Worm (Caenorhabditis elegans) whole organism, late embryonic: ENCODE measurements around the gene phf-30.

Experiments used
- C08G9.2 ChIP-seq: sonication (generic microtip); optimal IDR thresholded peaks from 2 replicates; lab custom pipeline; 2016; ENCODE audit warnings: mild to moderate bottlenecking, missing genetic modification characterization, moderate library complexity, missing compliant biosample characterization
- C38D4.7 ChIP-seq: fragments of 200-800 bp; sonication (Bioruptor generic); optimal IDR thresholded peaks from 2 replicates; lab custom pipeline; 2018; ENCODE audit warnings: mild to moderate bottlenecking, missing genetic modification characterization, moderate library complexity, missing compliant biosample characterization
- K02D7.2 ChIP-seq: sonication (generic microtip); optimal IDR thresholded peaks from 2 replicates; lab custom pipeline; 2017; ENCODE audit warnings: mild to moderate bottlenecking, missing genetic modification characterization, missing compliant biosample characterization
- ahr-1 ChIP-seq: sonication (generic microtip); optimal IDR thresholded peaks from 2 replicates; lab custom pipeline; 2016; ENCODE audit warnings: missing genetic modification characterization, missing compliant biosample characterization
- ceh-18 ChIP-seq: sonication (generic microtip); optimal IDR thresholded peaks from 2 replicates; lab custom pipeline; 2016; ENCODE audit warnings: missing genetic modification characterization, missing compliant biosample characterization
- ceh-19 ChIP-seq: fragments of 200-800 bp; sonication (Bioruptor generic); optimal IDR thresholded peaks from 2 replicates; lab custom pipeline; 2018; ENCODE audit warnings: mild to moderate bottlenecking, missing genetic modification characterization, missing compliant biosample characterization
- ceh-2 ChIP-seq: sonication (generic microtip); optimal IDR thresholded peaks from 2 replicates; lab custom pipeline; 2016; ENCODE audit warnings: missing genotype, missing genetic modification characterization, missing compliant biosample characterization
- ceh-24 ChIP-seq: sonication (generic microtip); optimal IDR thresholded peaks from 2 replicates; lab custom pipeline; 2016; ENCODE audit warnings: mild to moderate bottlenecking, missing genetic modification characterization, missing compliant biosample characterization
- ceh-31 ChIP-seq: sonication (generic microtip); optimal IDR thresholded peaks from 2 replicates; lab custom pipeline; 2016; ENCODE audit warnings: missing genetic modification characterization, missing compliant biosample characterization
- ceh-9 ChIP-seq: sonication (generic microtip); optimal IDR thresholded peaks from 2 replicates; lab custom pipeline; 2016; ENCODE audit warnings: mild to moderate bottlenecking, missing genetic modification characterization, inconsistent platforms, missing compliant biosample characterization
- che-1 ChIP-seq: sonication (generic microtip); optimal IDR thresholded peaks from 2 replicates; lab custom pipeline; 2016; ENCODE audit warnings: mild to moderate bottlenecking, missing genetic modification characterization, missing compliant biosample characterization
- dmd-4 ChIP-seq: sonication (generic microtip); optimal IDR thresholded peaks from 2 replicates; lab custom pipeline; 2016; ENCODE audit warnings: borderline replicate concordance, missing genetic modification characterization, missing compliant biosample characterization
- elt-2 ChIP-seq: sonication (generic microtip); optimal IDR thresholded peaks from 2 replicates; lab custom pipeline; 2016; ENCODE audit warnings: missing genetic modification reagents, missing genetic modification characterization, missing compliant biosample characterization
- elt-4 ChIP-seq: sonication (generic microtip); optimal IDR thresholded peaks from 2 replicates; lab custom pipeline; 2016; ENCODE audit warnings: missing genetic modification characterization, missing compliant biosample characterization
- ets-4 ChIP-seq: sonication (generic microtip); optimal IDR thresholded peaks from 2 replicates; lab custom pipeline; 2016; ENCODE audit warnings: missing genetic modification characterization, missing compliant biosample characterization
- fax-1 ChIP-seq: sonication (generic microtip); optimal IDR thresholded peaks from 2 replicates; lab custom pipeline; 2016; ENCODE audit warnings: missing genotype, missing genetic modification characterization, missing compliant biosample characterization
- fkh-10 ChIP-seq: fragments of 150-350 bp; optimal IDR thresholded peaks from 2 replicates; lab custom pipeline; 2014; ENCODE audit warnings: missing biosample characterization, missing genetic modification reagents, missing genetic modification characterization
- fkh-6 ChIP-seq: sonication (generic microtip); optimal IDR thresholded peaks from 2 replicates; lab custom pipeline; 2016; ENCODE audit warnings: missing genetic modification characterization, missing compliant biosample characterization
- hlh-13 ChIP-seq: fragments of 200-800 bp; sonication (Bioruptor generic); optimal IDR thresholded peaks from 2 replicates; lab custom pipeline; 2018; ENCODE audit warnings: mild to moderate bottlenecking, missing genetic modification characterization, missing compliant biosample characterization
- nfya-1 ChIP-seq: sonication (generic microtip); optimal IDR thresholded peaks from 2 replicates; lab custom pipeline; 2017; ENCODE audit warnings: missing genetic modification characterization, mild to moderate bottlenecking, missing compliant biosample characterization, antibody characterized with exemption, moderate library complexity
- nhr-232 ChIP-seq: sonication (generic microtip); optimal IDR thresholded peaks from 2 replicates; lab custom pipeline; 2016; ENCODE audit warnings: missing genetic modification characterization, missing compliant biosample characterization
- pag-3 ChIP-seq: sonication (generic microtip); optimal IDR thresholded peaks from 2 replicates; lab custom pipeline; 2016; ENCODE audit warnings: missing compliant biosample characterization, missing genetic modification characterization, borderline replicate concordance
- pax-1 ChIP-seq: fragments of 150-350 bp; optimal IDR thresholded peaks from 2 replicates; lab custom pipeline; 2014; ENCODE audit warnings: missing biosample characterization, missing genetic modification characterization
- pha-2 ChIP-seq: sonication (generic microtip); optimal IDR thresholded peaks from 2 replicates; lab custom pipeline; 2017; ENCODE audit warnings: mild to moderate bottlenecking, missing genetic modification characterization, missing compliant biosample characterization
- pqm-1 ChIP-seq: sonication (generic microtip); optimal IDR thresholded peaks from 2 replicates; lab custom pipeline; 2016; ENCODE audit warnings: missing genetic modification characterization, missing compliant biosample characterization
- pros-1 ChIP-seq: fragments of 150-350 bp; optimal IDR thresholded peaks from 2 replicates; lab custom pipeline; 2014; ENCODE audit warnings: missing biosample characterization, missing genetic modification reagents, missing genetic modification characterization
- rnt-1 ChIP-seq: sonication (generic microtip); optimal IDR thresholded peaks from 2 replicates; lab custom pipeline; 2016; ENCODE audit warnings: missing genetic modification characterization, missing compliant biosample characterization
- sdc-2 ChIP-seq: sonication (generic microtip); optimal IDR thresholded peaks from 2 replicates; lab custom pipeline; 2016; ENCODE audit warnings: missing genotype, missing genetic modification characterization, missing compliant biosample characterization
- sox-2 ChIP-seq: fragments of 200-800 bp; sonication (Bioruptor generic); IDR thresholded peaks from 2 replicates; pipeline ENCODE4 v1.3.6; 2022; ENCODE audit warnings: missing genetic modification reagents, missing genetic modification characterization, missing compliant biosample characterization
- sox-4 ChIP-seq: sonication (generic microtip); optimal IDR thresholded peaks from 2 replicates; lab custom pipeline; 2017; ENCODE audit warnings: mild to moderate bottlenecking, missing genetic modification characterization, inconsistent platforms, missing compliant biosample characterization
- tbx-2 ChIP-seq: sonication (generic microtip); optimal IDR thresholded peaks from 2 replicates; lab custom pipeline; 2016; ENCODE audit warnings: missing genetic modification characterization, missing compliant biosample characterization
- tbx-7 ChIP-seq: sonication (generic microtip); optimal IDR thresholded peaks from 2 replicates; lab custom pipeline; 2016; ENCODE audit warnings: missing genotype, missing genetic modification characterization, missing compliant biosample characterization
- ttx-3 ChIP-seq: sonication (generic microtip); optimal IDR thresholded peaks from 2 replicates; lab custom pipeline; 2016; ENCODE audit warnings: missing genetic modification reagents, missing genetic modification characterization, missing compliant biosample characterization
- unc-3 ChIP-seq, 2 experiments: fragments of 200-800 bp in 1 of 2; sonication (Bioruptor generic) in 1 of 2; sonication (generic microtip) in 1 of 2; conservative IDR thresholded peaks in 1 of 2; optimal IDR thresholded peaks in 1 of 2; 2 replicates each; pipeline versions ENCODE4 v1.3.6 to Lab custom; 2016 to 2022; ENCODE audit warnings: missing compliant biosample characterization in 2 of 2, missing genetic modification characterization in 2 of 2, missing genetic modification reagents in 1 of 2
- unc-42 ChIP-seq: sonication (generic microtip); optimal IDR thresholded peaks from 2 replicates; lab custom pipeline; 2016; ENCODE audit warnings: missing genotype, missing genetic modification characterization, missing compliant biosample characterization
- unc-55 ChIP-seq: sonication (generic microtip); optimal IDR thresholded peaks from 2 replicates; lab custom pipeline; 2017; ENCODE audit warnings: missing biosample characterization, missing genetic modification reagents, missing genetic modification characterization

Gene phf-30

ce11 chrV:8468740-8469139 lies at the start of gene phf-30:
phf-30 (plus strand) TSS chrV:8469040.
- TF ChIP-seq fax-1 (tag; lab: Kevin White, UChicago): no peak
- TF ChIP-seq ets-4: no peak
- no peak for TF ChIP-seq K02D7.2
- no peak for TF ChIP-seq unc-3 (GFP tag; conservative IDR thresholded peaks at IDR 0.05; lab: Robert Waterston, UW)
- no peak for TF ChIP-seq unc-3 (tag; optimal IDR thresholded peaks at IDR 0.05; lab: Kevin White, UChicago)
- TF ChIP-seq rnt-1 (tag; lab: Kevin White, UChicago): no peak
- TF ChIP-seq ttx-3 (tag; lab: Kevin White, UChicago): no peak
- no peak for TF ChIP-seq pax-1 (tag; lab: Kevin White, UChicago)
- no peak for TF ChIP-seq ceh-9 (tag; lab: Kevin White, UChicago)
- TF ChIP-seq C38D4.7 (GFP tag; lab: Kevin White, UChicago): no peak
- TF ChIP-seq pqm-1 (tag; lab: Kevin White, UChicago): no peak
- no peak for TF ChIP-seq pag-3
- TF ChIP-seq ceh-2: no peak
- TF ChIP-seq unc-55 (GFP tag; lab: Kevin White, UChicago): no peak
- no peak for TF ChIP-seq ceh-24 (tag; lab: Kevin White, UChicago)
- TF ChIP-seq elt-2 (tag; lab: Kevin White, UChicago): no peak
- no peak for TF ChIP-seq nhr-232
- TF ChIP-seq pros-1 (tag; lab: Kevin White, UChicago): no peak
- TF ChIP-seq, all 69 proteins: peak for 0

- TF ChIP-seq hlh-13: no peak
- no peak for TF ChIP-seq nhr-232
- no peak for TF ChIP-seq sox-2 (GFP tag; lab: Robert Waterston, UW)
- no peak for TF ChIP-seq che-1
- TF ChIP-seq fkh-10 (GFP tag; lab: Kevin White, UChicago): no peak
- TF ChIP-seq tbx-7 (tag; lab: Kevin White, UChicago): no peak
- no peak for TF ChIP-seq ahr-1 (tag; lab: Kevin White, UChicago)
- no peak for TF ChIP-seq C08G9.2
- no peak for TF ChIP-seq sox-4 (tag; lab: Kevin White, UChicago)
- no peak for TF ChIP-seq pha-2
- TF ChIP-seq dmd-4 (tag; lab: Kevin White, UChicago): no peak
- no peak for TF ChIP-seq ceh-9 (tag; lab: Kevin White, UChicago)
- TF ChIP-seq unc-42 (tag; lab: Kevin White, UChicago): no peak
- TF ChIP-seq pax-1 (tag; lab: Kevin White, UChicago): no peak
- no peak for TF ChIP-seq ceh-19 (GFP tag; lab: Kevin White, UChicago)
- TF ChIP-seq ceh-18 (tag; lab: Kevin White, UChicago): no peak
Measured at ce11 chrV:8424840-8425814, 43.7 kb upstream of the phf-30 start.

ce11 chrV:8426210-8426609 lies 42.6 kb upstream of the phf-30 start:
- TF ChIP-seq nfya-1 (no peak), ceh-31 (tag; lab: Kevin White, UChicago) (no peak), sdc-2 (tag; lab: Kevin White, UChicago) (no peak), sox-4 (tag; lab: Kevin White, UChicago) (no peak), elt-4 (tag; lab: Kevin White, UChicago) (no peak), tbx-2 (tag; lab: Kevin White, UChicago) (no peak), fkh-6 (tag; lab: Kevin White, UChicago) (no peak), K02D7.2 (no peak), C08G9.2 (no peak), hlh-13 (no peak)
